Fruit fly (Drosophila melanogaster) whole organism, larva: ENCODE data around the gene CIA30.

Experiments used
- noc ChIP-seq: fragments of 200-800 bp; sonication (Bioruptor generic); optimal IDR thresholded peaks from 3 replicates; lab custom pipeline; 2019; ENCODE audit warnings: missing biosample characterization, mild to moderate bottlenecking, missing genetic modification characterization, moderate library complexity

CIA30 gene

dm6 chr3R:29749304-29750066, 12.7 kb downstream of the CIA30 start:
- no peak for TF ChIP-seq noc (tag; lab: Kevin White, UChicago)

dm6 chr3R:29755248-29755647, 18.5 kb downstream of the CIA30 start:
- TF ChIP-seq noc (tag; lab: Kevin White, UChicago), result no peak

dm6 chr3R:29756153-29756552, 19.4 kb downstream of the CIA30 start:
- TF ChIP-seq noc (tag; lab: Kevin White, UChicago), result no peak

- no peak for TF ChIP-seq noc (tag; lab: Kevin White, UChicago)
Observed at dm6 chr3R:29757226-29757625, 20.5 kb downstream of the CIA30 start.

dm6 chr3R:29757681-29758080, 20.9 kb downstream of the CIA30 start:
- TF ChIP-seq noc (tag; lab: Kevin White, UChicago), result no peak

- no peak for TF ChIP-seq noc (tag; lab: Kevin White, UChicago)
Observed at dm6 chr3R:29758129-29758733, 21.5 kb downstream of the CIA30 start.

- TF ChIP-seq noc (tag; lab: Kevin White, UChicago), result no peak
Observed at dm6 chr3R:29758734-29759131, 22.0 kb downstream of the CIA30 start.

dm6 chr3R:29760042-29760441, 23.3 kb downstream of the CIA30 start:
- no peak for TF ChIP-seq noc (tag; lab: Kevin White, UChicago)

- no peak for TF ChIP-seq noc (tag; lab: Kevin White, UChicago)
Observed at dm6 chr3R:29761569-29761968, 24.8 kb downstream of the CIA30 start.

dm6 chr3R:29762297-29762696, 25.5 kb downstream of the CIA30 start:
- TF ChIP-seq noc (tag; lab: Kevin White, UChicago), result no peak

- TF ChIP-seq noc (tag; lab: Kevin White, UChicago), result no peak
Observed at dm6 chr3R:29763154-29763553, 26.4 kb downstream of the CIA30 start.

dm6 chr3R:29763804-29764203, 27.0 kb downstream of the CIA30 start:
- TF ChIP-seq noc (tag; lab: Kevin White, UChicago), result no peak

dm6 chr3R:29764249-29765042, 27.7 kb downstream of the CIA30 start:
- TF ChIP-seq noc (tag; lab: Kevin White, UChicago), result no peak

- no peak for TF ChIP-seq noc (tag; lab: Kevin White, UChicago)
Observed at dm6 chr3R:29765267-29766095, 28.7 kb downstream of the CIA30 start, which contains the start of gene kay. kay (plus strand) TSS chr3R:29765995.

dm6 chr3R:29767236-29767635, 30.5 kb downstream of the CIA30 start:
- no peak for TF ChIP-seq noc (tag; lab: Kevin White, UChicago)
